Worm (Caenorhabditis elegans): ENCODE results near the gene Y49F6B.9.

The Y49F6B.9 gene

DNA sequence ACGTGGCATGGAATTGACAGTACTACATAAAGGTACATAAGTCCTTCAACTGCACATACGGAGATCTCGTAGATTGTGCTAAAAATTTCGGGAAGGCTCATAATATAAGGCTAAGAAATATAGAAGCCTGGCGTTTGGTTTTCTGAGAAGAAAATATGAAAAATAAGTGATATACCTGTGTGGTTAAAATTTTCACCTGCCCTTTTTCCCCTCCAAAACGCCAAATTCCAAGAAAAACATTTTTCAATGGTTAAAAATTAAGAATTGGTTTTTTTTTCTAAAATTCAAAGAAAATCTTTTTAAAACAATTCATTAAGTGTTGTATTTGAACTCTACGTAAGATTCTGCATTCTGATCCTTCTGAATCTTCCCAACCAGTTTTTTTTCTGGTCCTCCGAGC lies 15.4 kb upstream of the Y49F6B.9 start, which contains the start of gene srz-5:
Gene srz-5, minus strand, starts transcription at position 101 of the 400 bp plus-strand sequence.
- no peak for TF ChIP-seq ces-1 (GFP tag; optimal IDR thresholded peaks at IDR 0.05)
- TF ChIP-seq lsy-2 (tag; optimal IDR thresholded peaks at IDR 0.05): no peak
- TF ChIP-seq unc-120 (tag; optimal IDR thresholded peaks at IDR 0.05; ENCODE audit: poor library complexity, severe bottlenecking): no peak
- TF ChIP-seq ceh-43 (GFP tag; optimal IDR thresholded peaks at IDR 0.05): no peak
- no peak for TF ChIP-seq nhr-2 (tag; optimal IDR thresholded peaks at IDR 0.05)
- TF ChIP-seq nhr-28 (tag; optimal IDR thresholded peaks at IDR 0.05): no peak
- no peak for TF ChIP-seq unc-62 (GFP tag; optimal IDR thresholded peaks at IDR 0.05)
- TF ChIP-seq flh-1 (GFP tag; optimal IDR thresholded peaks at IDR 0.05): no peak
- no peak for TF ChIP-seq zip-8 (tag; optimal IDR thresholded peaks at IDR 0.05)
- no peak for TF ChIP-seq cnd-1 (tag; optimal IDR thresholded peaks at IDR 0.05)
- TF ChIP-seq mab-5 (tag; optimal IDR thresholded peaks at IDR 0.05): no peak
- no peak for TF ChIP-seq unc-39 (tag; optimal IDR thresholded peaks at IDR 0.05)
- TF ChIP-seq lin-13 (tag; optimal IDR thresholded peaks at IDR 0.05): no peak
- no peak for TF ChIP-seq M03D4.4 (tag; optimal IDR thresholded peaks at IDR 0.05)
- no peak for TF ChIP-seq drap-1 (GFP tag; optimal IDR thresholded peaks at IDR 0.05)
- no peak for TF ChIP-seq pha-4 (tag; optimal IDR thresholded peaks at IDR 0.05)

DNA sequence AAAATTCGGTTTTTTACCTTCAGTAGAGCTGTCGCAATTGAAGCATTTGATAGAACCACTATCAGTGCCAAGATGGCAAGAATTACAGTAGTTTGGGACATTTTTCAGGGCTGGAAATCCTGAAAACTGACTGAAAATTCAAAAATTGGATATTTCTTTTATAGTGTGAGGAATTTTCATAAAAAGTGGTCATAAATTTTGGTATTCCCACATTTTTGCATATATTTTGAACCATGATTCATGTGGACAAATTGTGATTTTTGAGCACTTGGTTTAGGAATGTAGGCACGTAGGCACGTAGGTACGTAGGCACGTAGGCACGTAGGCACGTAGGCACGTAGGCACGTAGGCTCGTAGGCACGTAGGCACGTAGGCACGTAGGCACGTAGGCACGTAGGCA lies 13.1 kb upstream of the Y49F6B.9 start, which contains the start of gene Y49F6B.19:
Gene Y49F6B.19, minus strand, starts transcription at position 101 of the 400 bp plus-strand sequence.
- no peak for TF ChIP-seq unc-39 (tag; optimal IDR thresholded peaks at IDR 0.05)
- TF ChIP-seq pha-4 (tag; optimal IDR thresholded peaks at IDR 0.05): no peak
- TF ChIP-seq ces-1 (GFP tag; optimal IDR thresholded peaks at IDR 0.05): no peak
- TF ChIP-seq flh-1 (GFP tag; optimal IDR thresholded peaks at IDR 0.05): no peak
- no peak for TF ChIP-seq elt-3 (tag; optimal IDR thresholded peaks at IDR 0.05)
- TF ChIP-seq ztf-11 (tag; optimal IDR thresholded peaks at IDR 0.05): no peak
- no peak for TF ChIP-seq nhr-76 (tag; optimal IDR thresholded peaks at IDR 0.05)
- TF ChIP-seq nhr-237 (tag; optimal IDR thresholded peaks at IDR 0.05): no peak
- no peak for TF ChIP-seq unc-62 (GFP tag; optimal IDR thresholded peaks at IDR 0.05)
- TF ChIP-seq elt-1 (tag; optimal IDR thresholded peaks at IDR 0.05; ENCODE audit: borderline replicate concordance, insufficient read depth): no peak

DNA sequence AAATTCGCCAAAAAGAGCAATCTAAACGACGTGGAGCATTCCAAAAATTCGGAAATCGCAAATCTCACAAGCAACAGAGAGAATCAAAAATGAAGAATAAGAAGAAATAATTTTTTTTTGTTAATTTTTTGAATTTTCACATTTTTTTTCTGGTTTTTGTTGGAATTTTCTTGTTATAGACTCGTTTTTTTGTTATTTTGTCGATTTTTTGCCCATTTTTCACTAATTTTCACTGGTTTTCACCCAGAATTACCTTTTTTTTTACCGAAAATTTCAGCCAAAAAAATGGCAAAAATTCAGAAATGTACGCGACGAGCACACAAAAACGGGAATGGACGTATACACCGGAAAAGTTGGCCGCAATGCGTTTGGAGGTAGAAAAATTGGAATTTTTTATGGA lies 5.5 kb upstream of the Y49F6B.9 start, which contains the start of gene cyh-1:
Gene cyh-1, plus strand, starts transcription at position 301 of the 400 bp plus-strand sequence.
- TF ChIP-seq flh-1 (GFP tag; optimal IDR thresholded peaks at IDR 0.05): no peak
- no peak for TF ChIP-seq drap-1 (GFP tag; optimal IDR thresholded peaks at IDR 0.05)
- TF ChIP-seq ceh-43 (GFP tag; optimal IDR thresholded peaks at IDR 0.05): no peak

DNA sequence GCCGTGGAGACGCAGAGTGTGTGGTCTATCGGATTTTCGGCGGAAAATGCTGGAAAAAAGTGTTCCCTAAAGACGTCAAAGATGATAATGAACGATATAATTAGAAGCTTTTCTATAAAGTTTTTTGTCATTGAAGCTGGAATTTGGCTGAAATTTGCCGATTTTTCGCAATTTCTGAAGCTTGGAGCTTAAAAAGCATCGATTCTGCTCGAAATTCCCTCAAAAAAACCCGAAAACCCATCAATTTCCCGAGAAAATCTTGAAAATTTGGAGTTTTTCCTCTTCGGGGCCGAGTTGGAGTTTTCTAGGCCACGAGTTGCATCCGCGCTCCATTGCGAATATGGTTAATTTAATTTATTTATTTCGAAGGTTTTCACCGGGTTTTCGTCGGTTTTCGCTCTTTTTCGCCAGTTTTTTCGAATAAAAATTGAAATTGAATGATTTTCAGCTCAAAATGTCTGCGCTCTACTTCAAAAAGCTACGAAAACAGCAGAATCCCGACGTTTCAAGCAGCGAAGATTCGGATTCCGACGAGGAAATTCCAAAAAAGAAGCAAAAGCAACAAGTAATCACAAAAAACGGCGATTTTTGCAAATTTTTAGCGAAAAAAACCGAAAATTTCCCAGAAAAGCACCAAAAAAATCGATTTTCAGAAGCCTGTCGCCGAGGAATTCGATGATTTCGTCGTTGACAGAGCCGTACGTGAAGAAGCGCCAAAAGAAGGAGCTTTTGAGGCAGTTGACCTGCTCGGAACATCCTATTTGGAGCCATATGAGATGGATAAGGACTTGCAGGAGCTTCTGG lies 3.5 kb upstream of the Y49F6B.9 start, which contains the start of the genes col-71 and Y49F6B.2:
Gene col-71, minus strand, starts transcription at position 51 of the 804 bp plus-strand sequence.
Gene Y49F6B.2, plus strand, starts transcription at position 449 of the 804 bp plus-strand sequence.
- no peak for TF ChIP-seq hlh-1 (tag; optimal IDR thresholded peaks at IDR 0.05)
- peak; percentile 51 for TF ChIP-seq lsy-2 (tag; optimal IDR thresholded peaks at IDR 0.05)
- peak; percentile 48 for TF ChIP-seq cnd-1 (tag; optimal IDR thresholded peaks at IDR 0.05)
- TF ChIP-seq mab-5 (tag; optimal IDR thresholded peaks at IDR 0.05): peak; percentile 65
- peak; percentile 46 for TF ChIP-seq nhr-237 (tag; optimal IDR thresholded peaks at IDR 0.05)
- TF ChIP-seq tbx-8 (GFP tag; optimal IDR thresholded peaks at IDR 0.05): peak; percentile 21
- TF ChIP-seq mep-1 (tag; optimal IDR thresholded peaks at IDR 0.05): peak; percentile 58
- peak; percentile 5 for TF ChIP-seq ceh-39 (tag; optimal IDR thresholded peaks at IDR 0.05)
- TF ChIP-seq unc-120 (tag; optimal IDR thresholded peaks at IDR 0.05; ENCODE audit: poor library complexity, severe bottlenecking): peak; percentile 25
- TF ChIP-seq ces-1 (GFP tag; optimal IDR thresholded peaks at IDR 0.05): peak; percentile 99
- peak; percentile 9 for TF ChIP-seq bed-3 (GFP tag; optimal IDR thresholded peaks at IDR 0.05)
- no peak for TF ChIP-seq unc-39 (tag; optimal IDR thresholded peaks at IDR 0.05)
- peak; percentile 5 for TF ChIP-seq ceh-43 (GFP tag; optimal IDR thresholded peaks at IDR 0.05)
- TF ChIP-seq pha-4 (tag; optimal IDR thresholded peaks at IDR 0.05): peak; percentile 46
- peak; percentile 73 for TF ChIP-seq lin-13 (tag; optimal IDR thresholded peaks at IDR 0.05)
- peak; percentile 68 for TF ChIP-seq sptf-1 (tag; optimal IDR thresholded peaks at IDR 0.05)
- TF ChIP-seq mls-2 (tag; optimal IDR thresholded peaks at IDR 0.05): peak; percentile 53
- TF ChIP-seq flh-1 (GFP tag; optimal IDR thresholded peaks at IDR 0.05): no peak
- TF ChIP-seq zip-8 (tag; optimal IDR thresholded peaks at IDR 0.05): no peak

DNA sequence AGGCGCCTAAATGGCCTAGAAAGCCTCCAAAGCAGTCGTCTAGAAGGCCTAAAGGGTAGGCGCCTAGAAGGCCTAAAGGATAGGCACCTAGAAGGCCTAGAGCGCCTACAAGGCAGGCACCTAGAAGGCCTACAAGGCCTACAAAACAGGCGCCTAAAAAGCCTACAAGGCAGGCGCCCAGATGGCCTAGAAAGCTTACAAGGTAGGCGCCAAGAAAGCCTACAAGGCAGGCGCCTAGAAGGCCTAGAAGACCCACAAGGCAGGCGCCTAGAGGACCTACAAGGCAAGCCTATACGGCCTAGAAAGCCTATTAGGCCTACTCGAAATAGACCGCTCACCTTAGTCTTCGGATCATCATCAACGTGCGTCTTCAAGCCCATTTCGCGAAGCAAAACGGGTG lies 2.8 kb upstream of the Y49F6B.9 start:
- TF ChIP-seq bed-3 (GFP tag; optimal IDR thresholded peaks at IDR 0.05) (no peak), mab-5 (tag; optimal IDR thresholded peaks at IDR 0.05) (no peak), elt-1 (tag; optimal IDR thresholded peaks at IDR 0.05; ENCODE audit: borderline replicate concordance, insufficient read depth) (no peak), ztf-11 (tag; optimal IDR thresholded peaks at IDR 0.05) (no peak)
